Fruit fly (Drosophila melanogaster): ENCODE measurements around the gene viaf.

Gene viaf

dm6 chr3L:12002321-12003248, 9.6 kb upstream of the viaf start, which contains the start of the genes Pop2 and CG6928 (continued):
- TF ChIP-seq Opbp (GFP tag; IDR thresholded peaks at IDR 0.05; ENCODE audit: partially characterized antibody), result peak; percentile 79
- TF ChIP-seq al (GFP tag; IDR thresholded peaks at IDR 0.05), result peak; percentile 56
- peak; percentile 98 for TF ChIP-seq CG10267 (tag; optimal IDR thresholded peaks at IDR 0.05)
- peak; percentile 66; the same call in 2 of the 3 replicates for TF ChIP-seq H15 (GFP tag; IDR thresholded peaks at IDR 0.05)
- peak; percentile 69 for TF ChIP-seq CG6272 (GFP tag; IDR thresholded peaks at IDR 0.05)
- peak; percentile 67 for TF ChIP-seq sug (tag; optimal IDR thresholded peaks at IDR 0.05)
- peak; percentile 84 for TF ChIP-seq Xbp1 (GFP tag; optimal IDR thresholded peaks at IDR 0.05)
- peak; percentile 71 for TF ChIP-seq lmd (GFP tag; IDR thresholded peaks at IDR 0.05)
- no peak for TF ChIP-seq CG12071 (GFP tag; optimal IDR thresholded peaks at IDR 0.05)
- TF ChIP-seq CG7987 (GFP tag; optimal IDR thresholded peaks at IDR 0.05), result no peak
- TF ChIP-seq GATAe (GFP tag; conservative IDR thresholded peaks at IDR 0.05), result no peak
- TF ChIP-seq Doc2 (GFP tag; IDR thresholded peaks at IDR 0.05), result no peak
- TF ChIP-seq pan (optimal IDR thresholded peaks at IDR 0.05), result no peak
- peak in 1 of 2 experiments; percentile 34 for TF ChIP-seq pan (GFP tag; optimal IDR thresholded peaks at IDR 0.05 in 1 of 2, IDR thresholded peaks at IDR 0.05 in 1 of 2)
- TF ChIP-seq ap (GFP tag; IDR thresholded peaks at IDR 0.05), result peak; percentile 68; the same call in 1 of the 2 replicates
- TF ChIP-seq C15 (GFP tag; IDR thresholded peaks at IDR 0.05), result 0 out of 3 replicates have a peak, but pooled peaks have one; percentile 44
- TF ChIP-seq Optix (GFP tag; IDR thresholded peaks at IDR 0.05), result peak; percentile 66
- peak; percentile 1 for TF ChIP-seq kni (GFP tag; optimal IDR thresholded peaks at IDR 0.05)
- TF ChIP-seq CG9797 (GFP tag; optimal IDR thresholded peaks at IDR 0.05), result peak; percentile 67
- TF ChIP-seq Elba2 (GFP tag; optimal IDR thresholded peaks at IDR 0.05), result no peak
- peak; percentile 82 for TF ChIP-seq MESR4 (GFP tag; optimal IDR thresholded peaks at IDR 0.05)
- peak; percentile 74 for TF ChIP-seq Dek (tag; optimal IDR thresholded peaks at IDR 0.05)
- peak; percentile 16; the same call in 1 of the 3 replicates for TF ChIP-seq mld (GFP tag; IDR thresholded peaks at IDR 0.05; ENCODE audit: partially characterized antibody)
- TF ChIP-seq CG10366 (GFP tag; IDR thresholded peaks at IDR 0.05), result peak; percentile 57

- TF ChIP-seq BEAF-32 (GFP tag; optimal IDR thresholded peaks at IDR 0.05) (peak; percentile 6), CG8290 (GFP tag; optimal IDR thresholded peaks at IDR 0.05) (no peak), CG8290 (tag; optimal IDR thresholded peaks at IDR 0.05) (no peak), trem (tag; optimal IDR thresholded peaks at IDR 0.05) (peak; percentile 35), CG15269 (tag; optimal IDR thresholded peaks at IDR 0.05) (no peak), insv (GFP tag; optimal IDR thresholded peaks at IDR 0.05) (peak in 1 of 2 experiments; percentile 77), CG1792 (GFP tag; optimal IDR thresholded peaks at IDR 0.05) (no peak), knrl (GFP tag; IDR thresholded peaks at IDR 0.05; ENCODE audit: partially characterized antibody) (no peak), B-H2 (GFP tag; optimal IDR thresholded peaks at IDR 0.05) (no peak), onecut (GFP tag; IDR thresholded peaks at IDR 0.05) (peak; percentile 78), MBD-R2 (GFP tag; IDR thresholded peaks at IDR 0.05) (peak; percentile 51; the same call in 1 of the 2 replicates), CG4617 (GFP tag; optimal IDR thresholded peaks at IDR 0.05; ENCODE audit: borderline replicate concordance) (peak; percentile 4), gfzf (GFP tag; optimal IDR thresholded peaks at IDR 0.05) (peak; percentile 70), CG9797 (GFP tag; optimal IDR thresholded peaks at IDR 0.05) (peak; percentile 35), NfI (GFP tag; optimal IDR thresholded peaks at IDR 0.05) (no peak), Scr (GFP tag; IDR thresholded peaks at IDR 0.05; ENCODE audit: partially characterized antibody) (peak; percentile 15; the same call in 1 of the 2 replicates), pfk (GFP tag; optimal IDR thresholded peaks at IDR 0.05) (no peak), MESR4 (GFP tag; optimal IDR thresholded peaks at IDR 0.05) (peak; percentile 46), stwl (tag; optimal IDR thresholded peaks at IDR 0.05) (peak; percentile 52), Elba2 (GFP tag; optimal IDR thresholded peaks at IDR 0.05) (peak; percentile 20), YL-1 (GFP tag; optimal IDR thresholded peaks at IDR 0.05) (peak; percentile 21), zf30C (GFP tag; optimal IDR thresholded peaks at IDR 0.05) (no peak), Myb (GFP tag; optimal IDR thresholded peaks at IDR 0.05) (peak; percentile 87), pzg (GFP tag; optimal IDR thresholded peaks at IDR 0.05) (peak; percentile 17), Rx (GFP tag; IDR thresholded peaks at IDR 0.05) (no peak), CG18011 (GFP tag; optimal IDR thresholded peaks at IDR 0.05) (no peak)
Measured at dm6 chr3L:11997959-11998358, 5.0 kb upstream of the viaf start, which contains the start of gene Grip163. Gene Grip163 (minus strand): TSS chr3L:11998138.

Measured in whole organism, embryonic.